Worm (Caenorhabditis elegans) whole organism, midembryonic: ENCODE data around the gene C10F3.7.

Source experiments
- T22C8.4 ChIP-seq: fragments of 200-800 bp; sonication (Bioruptor generic); IDR thresholded peaks from 2 replicates; pipeline ENCODE4 v1.3.6; 2022; ENCODE audit warnings: missing genetic modification characterization, missing compliant biosample characterization
- cog-1 ChIP-seq: sonication (generic microtip); optimal IDR thresholded peaks from 2 replicates; lab custom pipeline; 2016; ENCODE audit warnings: missing genetic modification characterization, missing compliant biosample characterization
- flt-1 ChIP-seq: fragments of 200-800 bp; sonication (Bioruptor generic); IDR thresholded peaks from 2 replicates; pipeline ENCODE4 v1.3.6; 2022; ENCODE audit warnings: missing genetic modification characterization, missing compliant biosample characterization
- klf-2 ChIP-seq: fragments of 200-800 bp; sonication (Bioruptor generic); conservative IDR thresholded peaks from 2 replicates; pipeline ENCODE4 v1.3.6; 2022; ENCODE audit warnings: missing genetic modification reagents, missing genetic modification characterization, missing compliant biosample characterization
- med-1 ChIP-seq: sonication (generic microtip); optimal IDR thresholded peaks from 2 replicates; lab custom pipeline; 2017; ENCODE audit warnings: missing genetic modification characterization, mild to moderate bottlenecking, missing compliant biosample characterization, antibody characterized with exemption, missing genetic modification reagents; ENCODE audit not compliant: insufficient read depth
- tab-1 ChIP-seq: fragments of 200-800 bp; sonication (Bioruptor generic); IDR thresholded peaks from 2 replicates; pipeline ENCODE4 v1.3.6; 2022; ENCODE audit warnings: missing genetic modification characterization, missing compliant biosample characterization
- ztf-23 ChIP-seq: fragments of 200-800 bp; sonication (Bioruptor generic); IDR thresholded peaks from 2 replicates; pipeline ENCODE4 v1.3.6; 2022; ENCODE audit warnings: missing genetic modification reagents, missing genetic modification characterization, missing compliant biosample characterization
- ztf-29 ChIP-seq: fragments of 200-800 bp; sonication (Bioruptor generic); IDR thresholded peaks from 2 replicates; pipeline ENCODE4 v1.3.6; 2022; ENCODE audit warnings: missing genetic modification reagents, missing genetic modification characterization, missing compliant biosample characterization

DNA sequence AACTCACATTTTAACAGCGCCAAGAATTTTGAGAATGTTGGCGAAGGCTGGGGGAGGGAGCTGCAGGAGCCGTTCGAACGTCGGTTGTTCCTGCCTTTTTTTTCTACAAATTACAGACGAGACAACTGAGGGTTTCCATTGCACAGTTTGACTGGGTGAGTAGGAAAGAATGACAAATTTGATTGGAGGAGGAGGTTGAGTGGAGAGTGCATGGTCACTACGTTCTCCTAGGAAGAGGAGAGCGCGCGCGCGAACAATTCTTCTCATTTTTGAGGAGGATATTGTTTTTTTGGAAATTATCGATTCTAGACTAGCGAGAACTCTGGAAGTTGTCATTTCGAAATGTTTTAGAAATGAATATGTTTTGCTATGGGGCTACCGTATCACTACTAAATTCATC lies 48.1 kb upstream of the C10F3.7 start, which contains the start of gene dhs-17:
- no peak for TF ChIP-seq cog-1 (tag; lab: Kevin White, UChicago)
- no peak for TF ChIP-seq flt-1 (GFP tag; lab: Robert Waterston, UW)
- no peak for TF ChIP-seq ztf-29 (GFP tag; lab: Robert Waterston, UW)
- TF ChIP-seq klf-2 (GFP tag; lab: Robert Waterston, UW), result no peak
- TF ChIP-seq tab-1 (GFP tag; lab: Robert Waterston, UW), result no peak
- no peak for TF ChIP-seq T22C8.4 (GFP tag; lab: Robert Waterston, UW)
- no peak for TF ChIP-seq med-1 (GFP tag; lab: Kevin White, UChicago)
- no peak for TF ChIP-seq ztf-23
